Worm (Caenorhabditis elegans) whole organism, mixed stage, embryonic: ENCODE data around the gene cwn-2.

Experiments
- elt-1 ChIP-seq: sonication (generic microtip); optimal IDR thresholded peaks from 2 replicates; lab custom pipeline; 2017; ENCODE audit warnings: missing genetic modification characterization, mild to moderate bottlenecking, missing compliant biosample characterization, antibody characterized with exemption, moderate library complexity, borderline replicate concordance; ENCODE audit not compliant: insufficient read depth
- lsy-2 ChIP-seq: fragments of 150-350 bp; optimal IDR thresholded peaks from 2 replicates; lab custom pipeline; 2014; ENCODE audit warnings: missing biosample characterization, missing genetic modification characterization
- unc-39 ChIP-seq: fragments of 150-350 bp; optimal IDR thresholded peaks from 2 replicates; lab custom pipeline; 2014; ENCODE audit warnings: missing biosample characterization, missing genetic modification characterization

- TF ChIP-seq unc-39 (no peak), elt-1 (tag; lab: Kevin White, UChicago) (no peak), lsy-2 (tag; lab: Kevin White, UChicago) (no peak)
Measured at ce11 chrIV:10056138-10056537, 11.5 kb upstream of the cwn-2 start, which contains the start of gene T04B2.7.
